Worm (Caenorhabditis elegans) whole organism, late embryonic: Measurements from ENCODE around the gene srd-40.

ENCODE experiments used
- C38D4.7 ChIP-seq: fragments of 200-800 bp; sonication (Bioruptor generic); optimal IDR thresholded peaks from 2 replicates; lab custom pipeline; 2018; ENCODE audit warnings: mild to moderate bottlenecking, missing genetic modification characterization, moderate library complexity, missing compliant biosample characterization
- F13H6.1 ChIP-seq: sonication (generic microtip); optimal IDR thresholded peaks from 2 replicates; lab custom pipeline; 2016; ENCODE audit warnings: missing genetic modification characterization, missing compliant biosample characterization
- K02D7.2 ChIP-seq: sonication (generic microtip); optimal IDR thresholded peaks from 2 replicates; lab custom pipeline; 2017; ENCODE audit warnings: mild to moderate bottlenecking, missing genetic modification characterization, missing compliant biosample characterization
- Y22D7AL.16 ChIP-seq: sonication (generic microtip); optimal IDR thresholded peaks from 2 replicates; lab custom pipeline; 2016; ENCODE audit warnings: missing genetic modification characterization, missing compliant biosample characterization
- ama-1 ChIP-seq: fragments of 150-350 bp; optimal IDR thresholded peaks from 2 replicates; lab custom pipeline; 2014
- ceh-14 ChIP-seq: sonication (generic microtip); optimal IDR thresholded peaks from 2 replicates; lab custom pipeline; 2016; ENCODE audit warnings: missing genotype, missing genetic modification characterization, missing compliant biosample characterization
- ceh-18 ChIP-seq: sonication (generic microtip); optimal IDR thresholded peaks from 2 replicates; lab custom pipeline; 2016; ENCODE audit warnings: missing genetic modification characterization, missing compliant biosample characterization
- ceh-2 ChIP-seq: sonication (generic microtip); optimal IDR thresholded peaks from 2 replicates; lab custom pipeline; 2016; ENCODE audit warnings: missing genotype, missing genetic modification characterization, missing compliant biosample characterization
- ceh-22 ChIP-seq: sonication (generic microtip); optimal IDR thresholded peaks from 2 replicates; lab custom pipeline; 2017; ENCODE audit warnings: missing biosample characterization, missing genetic modification characterization
- ceh-24 ChIP-seq: sonication (generic microtip); optimal IDR thresholded peaks from 2 replicates; lab custom pipeline; 2016; ENCODE audit warnings: mild to moderate bottlenecking, missing genetic modification characterization, missing compliant biosample characterization
- ceh-30 ChIP-seq: fragments of 150-350 bp; optimal IDR thresholded peaks from 2 replicates; lab custom pipeline; 2014; ENCODE audit warnings: missing biosample characterization, missing genetic modification characterization
- ceh-31 ChIP-seq: sonication (generic microtip); optimal IDR thresholded peaks from 2 replicates; lab custom pipeline; 2016; ENCODE audit warnings: missing genetic modification characterization, missing compliant biosample characterization
- ceh-45 ChIP-seq: fragments of 200-800 bp; sonication (Bioruptor generic); IDR thresholded peaks from 2 replicates; pipeline ENCODE4 v1.3.6; 2022; ENCODE audit warnings: missing genetic modification reagents, missing genetic modification characterization, missing compliant biosample characterization
- ceh-48 ChIP-seq: sonication (generic microtip); optimal IDR thresholded peaks from 2 replicates; lab custom pipeline; 2016; ENCODE audit warnings: missing genetic modification characterization, inconsistent platforms, missing compliant biosample characterization
- ceh-6 ChIP-seq: fragments of 200-800 bp; sonication (Bioruptor generic); optimal IDR thresholded peaks from 2 replicates; lab custom pipeline; 2018; ENCODE audit warnings: mild to moderate bottlenecking, missing genetic modification characterization, missing compliant biosample characterization
- ceh-9 ChIP-seq: sonication (generic microtip); optimal IDR thresholded peaks from 2 replicates; lab custom pipeline; 2016; ENCODE audit warnings: mild to moderate bottlenecking, missing genetic modification characterization, inconsistent platforms, missing compliant biosample characterization
- dve-1 ChIP-seq: sonication (generic microtip); optimal IDR thresholded peaks from 2 replicates; lab custom pipeline; 2017; ENCODE audit warnings: antibody characterized with exemption, mild to moderate bottlenecking, missing genetic modification characterization, missing compliant biosample characterization
- elt-4 ChIP-seq: sonication (generic microtip); optimal IDR thresholded peaks from 2 replicates; lab custom pipeline; 2016; ENCODE audit warnings: missing genetic modification characterization, missing compliant biosample characterization
- ets-4 ChIP-seq: sonication (generic microtip); optimal IDR thresholded peaks from 2 replicates; lab custom pipeline; 2016; ENCODE audit warnings: missing genetic modification characterization, missing compliant biosample characterization
- eyg-1 ChIP-seq: sonication (generic microtip); optimal IDR thresholded peaks from 2 replicates; lab custom pipeline; 2016; ENCODE audit warnings: missing genotype, missing genetic modification characterization, missing compliant biosample characterization
- fkh-10 ChIP-seq: fragments of 150-350 bp; optimal IDR thresholded peaks from 2 replicates; lab custom pipeline; 2014; ENCODE audit warnings: missing biosample characterization, missing genetic modification reagents, missing genetic modification characterization
- gmeb-2 ChIP-seq: sonication (generic microtip); optimal IDR thresholded peaks from 2 replicates; lab custom pipeline; 2016; ENCODE audit warnings: missing genetic modification characterization, inconsistent platforms, missing compliant biosample characterization
- hlh-6 ChIP-seq: sonication (generic microtip); optimal IDR thresholded peaks from 2 replicates; lab custom pipeline; 2016; ENCODE audit warnings: missing genotype, missing genetic modification characterization, missing compliant biosample characterization
- hlh-8 ChIP-seq: sonication (generic microtip); optimal IDR thresholded peaks from 2 replicates; lab custom pipeline; 2016; ENCODE audit warnings: missing genotype, missing genetic modification characterization, missing compliant biosample characterization
- lim-6 ChIP-seq: sonication (generic microtip); optimal IDR thresholded peaks from 2 replicates; lab custom pipeline; 2016; ENCODE audit warnings: missing genetic modification characterization, missing compliant biosample characterization
- madf-2 ChIP-seq: sonication (generic microtip); optimal IDR thresholded peaks from 2 replicates; lab custom pipeline; 2017; ENCODE audit warnings: missing genetic modification characterization, missing compliant biosample characterization
- mec-3 ChIP-seq: sonication (generic microtip); optimal IDR thresholded peaks from 2 replicates; lab custom pipeline; 2016; ENCODE audit warnings: borderline replicate concordance, missing genetic modification characterization, missing compliant biosample characterization
- npax-4 ChIP-seq: sonication (generic microtip); optimal IDR thresholded peaks from 2 replicates; lab custom pipeline; 2016; ENCODE audit warnings: missing genetic modification characterization, missing compliant biosample characterization
- odd-2 ChIP-seq: sonication (generic microtip); optimal IDR thresholded peaks from 2 replicates; lab custom pipeline; 2017; ENCODE audit warnings: antibody characterized with exemption, mild to moderate bottlenecking, missing genetic modification characterization, missing compliant biosample characterization
- pag-3 ChIP-seq: sonication (generic microtip); optimal IDR thresholded peaks from 2 replicates; lab custom pipeline; 2016; ENCODE audit warnings: missing compliant biosample characterization, missing genetic modification characterization, borderline replicate concordance
- pat-9 ChIP-seq: fragments of 200-800 bp; sonication (Bioruptor generic); optimal IDR thresholded peaks from 2 replicates; lab custom pipeline; 2018; ENCODE audit warnings: mild to moderate bottlenecking, missing genetic modification characterization, moderate library complexity, missing compliant biosample characterization
- pax-1 ChIP-seq: fragments of 150-350 bp; optimal IDR thresholded peaks from 2 replicates; lab custom pipeline; 2014; ENCODE audit warnings: missing biosample characterization, missing genetic modification characterization
- pros-1 ChIP-seq: fragments of 150-350 bp; optimal IDR thresholded peaks from 2 replicates; lab custom pipeline; 2014; ENCODE audit warnings: missing biosample characterization, missing genetic modification reagents, missing genetic modification characterization
- rnt-1 ChIP-seq: sonication (generic microtip); optimal IDR thresholded peaks from 2 replicates; lab custom pipeline; 2016; ENCODE audit warnings: missing genetic modification characterization, missing compliant biosample characterization
- tbx-2 ChIP-seq: sonication (generic microtip); optimal IDR thresholded peaks from 2 replicates; lab custom pipeline; 2016; ENCODE audit warnings: missing genetic modification characterization, missing compliant biosample characterization
- tbx-7 ChIP-seq: sonication (generic microtip); optimal IDR thresholded peaks from 2 replicates; lab custom pipeline; 2016; ENCODE audit warnings: missing genotype, missing genetic modification characterization, missing compliant biosample characterization
- ttx-3 ChIP-seq: sonication (generic microtip); optimal IDR thresholded peaks from 2 replicates; lab custom pipeline; 2016; ENCODE audit warnings: missing genetic modification reagents, missing genetic modification characterization, missing compliant biosample characterization
- unc-3 ChIP-seq, 2 experiments: fragments of 200-800 bp in 1 of 2; sonication (Bioruptor generic) in 1 of 2; sonication (generic microtip) in 1 of 2; conservative IDR thresholded peaks in 1 of 2; optimal IDR thresholded peaks in 1 of 2; 2 replicates each; pipeline versions ENCODE4 v1.3.6 to Lab custom; 2016 to 2022; ENCODE audit warnings: missing compliant biosample characterization in 2 of 2, missing genetic modification characterization in 2 of 2, missing genetic modification reagents in 1 of 2
- unc-42 ChIP-seq: sonication (generic microtip); optimal IDR thresholded peaks from 2 replicates; lab custom pipeline; 2016; ENCODE audit warnings: missing genotype, missing genetic modification characterization, missing compliant biosample characterization
- unc-55 ChIP-seq: sonication (generic microtip); optimal IDR thresholded peaks from 2 replicates; lab custom pipeline; 2017; ENCODE audit warnings: missing biosample characterization, missing genetic modification reagents, missing genetic modification characterization
- unc-86 ChIP-seq: sonication (generic microtip); optimal IDR thresholded peaks from 2 replicates; lab custom pipeline; 2016; ENCODE audit warnings: missing genetic modification characterization, missing compliant biosample characterization
- zip-5 ChIP-seq: sonication (generic microtip); optimal IDR thresholded peaks from 2 replicates; lab custom pipeline; 2016; ENCODE audit warnings: missing genetic modification characterization, missing compliant biosample characterization

The srd-40 gene

ce11 chrX:12352872-12353271 lies 29.3 kb downstream of the srd-40 start, which contains the start of gene F42F12.4:
Gene F42F12.4, minus strand, starts transcription at chrX:12352947.
- no peak for TF ChIP-seq ttx-3
- no peak for TF ChIP-seq F13H6.1 (tag; lab: Kevin White, UChicago)
- TF ChIP-seq pros-1 = no peak
- no peak for TF ChIP-seq tbx-7
- TF ChIP-seq K02D7.2 (tag; lab: Kevin White, UChicago) = no peak
- no peak for TF ChIP-seq zip-5 (tag; lab: Kevin White, UChicago)
- TF ChIP-seq madf-2 (tag; lab: Kevin White, UChicago) = no peak
- TF ChIP-seq dve-1 = no peak
- TF ChIP-seq pag-3 = no peak
- no peak for TF ChIP-seq ceh-31 (tag; lab: Kevin White, UChicago)
- TF ChIP-seq C38D4.7 (GFP tag; lab: Kevin White, UChicago) = no peak
- TF ChIP-seq npax-4 (tag; lab: Kevin White, UChicago) = no peak
- no peak for TF ChIP-seq gmeb-2 (tag; lab: Kevin White, UChicago)
- TF ChIP-seq ama-1 (lab: Kevin White, UChicago) = no peak
- TF ChIP-seq unc-55 (GFP tag; lab: Kevin White, UChicago) = no peak
- TF ChIP-seq pax-1 (tag; lab: Kevin White, UChicago) = no peak
- TF ChIP-seq ceh-22 = no peak
- no peak for TF ChIP-seq rnt-1 (tag; lab: Kevin White, UChicago)
- TF ChIP-seq ceh-48 (tag; lab: Kevin White, UChicago) = no peak

ce11 chrX:12356581-12356980 lies 33.0 kb downstream of the srd-40 start, which contains the start of gene nspc-12:
Gene nspc-12, minus strand, starts transcription at chrX:12356681.
- TF ChIP-seq mec-3 (tag; lab: Kevin White, UChicago) (no peak), unc-86 (tag; lab: Kevin White, UChicago) (no peak)

- TF ChIP-seq ets-4 (tag; lab: Kevin White, UChicago) = no peak
Observed at ce11 chrX:12357127-12357526, 33.6 kb downstream of the srd-40 start, which contains the start of gene nspc-13. Gene nspc-13, plus strand, starts transcription at chrX:12357427.

- no peak for TF ChIP-seq mec-3 (tag; lab: Kevin White, UChicago)
- TF ChIP-seq unc-42 = no peak
- TF ChIP-seq ceh-18 (tag; lab: Kevin White, UChicago) = no peak
- no peak for TF ChIP-seq ceh-2 (tag; lab: Kevin White, UChicago)
- no peak for TF ChIP-seq pag-3
- no peak for TF ChIP-seq tbx-2 (tag; lab: Kevin White, UChicago)
- TF ChIP-seq ceh-45 = no peak
- no peak for TF ChIP-seq ceh-14 (tag; lab: Kevin White, UChicago)
- no peak for TF ChIP-seq ceh-30 (tag; lab: Kevin White, UChicago)
- TF ChIP-seq unc-3 (GFP tag; conservative IDR thresholded peaks at IDR 0.05; lab: Robert Waterston, UW) = no peak
- TF ChIP-seq unc-3 (tag; optimal IDR thresholded peaks at IDR 0.05; lab: Kevin White, UChicago) = no peak
- TF ChIP-seq odd-2 = no peak
Observed at ce11 chrX:12358957-12359356, 35.4 kb downstream of the srd-40 start, which contains the start of gene nspc-14. Gene nspc-14, minus strand, starts transcription at chrX:12359057.

- TF ChIP-seq ceh-6 (GFP tag; lab: Kevin White, UChicago) = no peak
- TF ChIP-seq elt-4 (tag; lab: Kevin White, UChicago) = no peak
- TF ChIP-seq C38D4.7 (GFP tag; lab: Kevin White, UChicago) = no peak
Observed at ce11 chrX:12360444-12360843, 36.9 kb downstream of the srd-40 start, which contains the start of the genes nspc-15 and F19H6.6. Gene nspc-15, plus strand, starts transcription at chrX:12360744. Gene F19H6.6, plus strand, starts transcription at chrX:12360827.

ce11 chrX:12362951-12363486 lies 39.5 kb downstream of the srd-40 start:
- no peak for TF ChIP-seq pat-9 (tag; lab: Kevin White, UChicago)
- no peak for TF ChIP-seq gmeb-2 (tag; lab: Kevin White, UChicago)
- no peak for TF ChIP-seq ceh-9 (tag; lab: Kevin White, UChicago)
- no peak for TF ChIP-seq hlh-6 (tag; lab: Kevin White, UChicago)
- TF ChIP-seq dve-1 = peak; percentile 96
- no peak for TF ChIP-seq tbx-7
- TF ChIP-seq ceh-31 (tag; lab: Kevin White, UChicago) = peak; percentile 64
- TF ChIP-seq madf-2 (tag; lab: Kevin White, UChicago) = no peak
- no peak for TF ChIP-seq ceh-24
- TF ChIP-seq eyg-1 (tag; lab: Kevin White, UChicago) = no peak
- no peak for TF ChIP-seq hlh-8 (tag; lab: Kevin White, UChicago)
- no peak for TF ChIP-seq lim-6 (tag; lab: Kevin White, UChicago)
- TF ChIP-seq odd-2 = no peak
- TF ChIP-seq fkh-10 (GFP tag; lab: Kevin White, UChicago) = no peak
- no peak for TF ChIP-seq zip-5 (tag; lab: Kevin White, UChicago)
- TF ChIP-seq Y22D7AL.16 (tag; lab: Kevin White, UChicago) = no peak
- no peak for TF ChIP-seq unc-86 (tag; lab: Kevin White, UChicago)
- no peak for TF ChIP-seq pros-1
